Worm (Caenorhabditis elegans) whole organism, L3 larva: ENCODE data around the gene srd-13.

Experiments
- R02D3.7 ChIP-seq: fragments of 150-350 bp; optimal IDR thresholded peaks from 2 replicates; lab custom pipeline; 2014; ENCODE audit warnings: missing biosample characterization, missing genetic modification characterization
- ZK546.5 ChIP-seq: sonication (generic microtip); optimal IDR thresholded peaks from 2 replicates; lab custom pipeline; 2017; ENCODE audit warnings: missing biosample characterization, missing genetic modification characterization
- aly-2 ChIP-seq: fragments of 150-350 bp; optimal IDR thresholded peaks from 2 replicates; lab custom pipeline; 2014; ENCODE audit warnings: missing biosample characterization, missing genetic modification characterization
- ama-1 ChIP-seq: fragments of 150-350 bp; optimal IDR thresholded peaks from 2 replicates; lab custom pipeline; 2018
- ceh-16 ChIP-seq: sonication (generic microtip); optimal IDR thresholded peaks from 2 replicates; lab custom pipeline; 2017; ENCODE audit warnings: missing biosample characterization, missing genetic modification characterization
- ceh-28 ChIP-seq: fragments of 150-350 bp; optimal IDR thresholded peaks from 2 replicates; lab custom pipeline; 2014; ENCODE audit warnings: missing biosample characterization, missing genetic modification reagents, missing genetic modification characterization
- ceh-82 ChIP-seq: fragments of 150-350 bp; optimal IDR thresholded peaks from 2 replicates; lab custom pipeline; 2014; ENCODE audit warnings: missing biosample characterization, missing genetic modification characterization
- ceh-9 ChIP-seq: sonication (generic microtip); optimal IDR thresholded peaks from 2 replicates; lab custom pipeline; 2018; ENCODE audit warnings: missing biosample characterization, missing genetic modification characterization
- daf-12 ChIP-seq: fragments of 150-350 bp; optimal IDR thresholded peaks from 2 replicates; lab custom pipeline; 2014; ENCODE audit warnings: missing biosample characterization, missing genetic modification reagents, missing genetic modification characterization
- egl-27 ChIP-seq: sonication (generic microtip); optimal IDR thresholded peaks from 4 replicates; lab custom pipeline; 2017; ENCODE audit warnings: missing biosample characterization, missing genetic modification reagents, missing genetic modification characterization
- egl-5 ChIP-seq: fragments of 150-350 bp; optimal IDR thresholded peaks from 2 replicates; lab custom pipeline; 2017; ENCODE audit warnings: missing biosample characterization, missing genetic modification reagents, missing genetic modification characterization, inconsistent platforms
- elt-1 ChIP-seq: fragments of 150-350 bp; optimal IDR thresholded peaks from 2 replicates; lab custom pipeline; 2014; ENCODE audit warnings: missing biosample characterization, missing genetic modification characterization
- elt-2 ChIP-seq: sonication (generic microtip); optimal IDR thresholded peaks from 2 replicates; lab custom pipeline; 2016; ENCODE audit warnings: missing genetic modification reagents, mild to moderate bottlenecking, missing genetic modification characterization, missing compliant biosample characterization
- elt-3 ChIP-seq, 3 experiments: fragments of 150-350 bp in 1 of 3; sonication (generic microtip) in 2 of 3; optimal IDR thresholded peaks; 2 replicates in 2 of 3; 4 replicates in 1 of 3; lab custom pipeline; 2014 to 2017; ENCODE audit warnings: missing biosample characterization in 3 of 3, missing genetic modification characterization in 3 of 3
- eor-1 ChIP-seq, 2 experiments: fragments of 150-350 bp; optimal IDR thresholded peaks; 2 replicates each; lab custom pipeline; 2014 to 2018; ENCODE audit warnings: missing biosample characterization in 2 of 2, missing genetic modification characterization in 2 of 2
- fkh-10 ChIP-seq: sonication (generic microtip); optimal IDR thresholded peaks from 2 replicates; lab custom pipeline; 2017; ENCODE audit warnings: missing biosample characterization, missing genetic modification reagents, missing genetic modification characterization
- fkh-2 ChIP-seq: fragments of 150-350 bp; optimal IDR thresholded peaks from 2 replicates; lab custom pipeline; 2014; ENCODE audit warnings: missing biosample characterization, missing genetic modification reagents, missing genetic modification characterization
- fos-1 ChIP-seq: fragments of 150-350 bp; optimal IDR thresholded peaks from 2 replicates; lab custom pipeline; 2014; ENCODE audit warnings: missing biosample characterization, missing genetic modification characterization
- hmg-11 ChIP-seq: sonication (generic microtip); optimal IDR thresholded peaks from 2 replicates; lab custom pipeline; 2016; ENCODE audit warnings: missing genetic modification characterization, missing compliant biosample characterization
- jun-1 ChIP-seq: fragments of 150-350 bp; optimal IDR thresholded peaks from 2 replicates; lab custom pipeline; 2014; ENCODE audit warnings: missing biosample characterization, missing genetic modification reagents, missing genetic modification characterization
- lin-15B ChIP-seq: fragments of 150-350 bp; optimal IDR thresholded peaks from 2 replicates; lab custom pipeline; 2014; ENCODE audit warnings: missing biosample characterization, missing genetic modification characterization
- lin-39 ChIP-seq: fragments of 150-350 bp; optimal IDR thresholded peaks from 2 replicates; lab custom pipeline; 2018; ENCODE audit warnings: missing biosample characterization, missing genetic modification reagents, missing genetic modification characterization
- lsy-12 ChIP-seq: sonication (generic microtip); optimal IDR thresholded peaks from 2 replicates; lab custom pipeline; 2016; ENCODE audit warnings: mild to moderate bottlenecking, missing genetic modification characterization, missing compliant biosample characterization
- mdl-1 ChIP-seq: fragments of 150-350 bp; optimal IDR thresholded peaks from 2 replicates; lab custom pipeline; 2014; ENCODE audit warnings: missing biosample characterization, missing genetic modification characterization
- mml-1 ChIP-seq: fragments of 150-350 bp; sonication (generic microtip); optimal IDR thresholded peaks from 3 replicates; lab custom pipeline; 2014; ENCODE audit warnings: missing biosample characterization, missing genetic modification characterization
- nfya-1 ChIP-seq: sonication (generic microtip); optimal IDR thresholded peaks from 2 replicates; lab custom pipeline; 2017; ENCODE audit warnings: missing genetic modification characterization, mild to moderate bottlenecking, missing compliant biosample characterization, antibody characterized with exemption, moderate library complexity; ENCODE audit not compliant: insufficient read depth
- nhr-11 ChIP-seq: fragments of 150-350 bp; optimal IDR thresholded peaks from 2 replicates; lab custom pipeline; 2014; ENCODE audit warnings: missing biosample characterization, missing genetic modification characterization
- nhr-12 ChIP-seq: fragments of 150-350 bp; optimal IDR thresholded peaks from 2 replicates; lab custom pipeline; 2014; ENCODE audit warnings: missing biosample characterization, missing genetic modification characterization
- nhr-23 ChIP-seq: fragments of 150-350 bp; optimal IDR thresholded peaks from 2 replicates; lab custom pipeline; 2014; ENCODE audit warnings: missing biosample characterization, missing genetic modification reagents, missing genetic modification characterization
- nhr-237 ChIP-seq: fragments of 150-350 bp; optimal IDR thresholded peaks from 2 replicates; lab custom pipeline; 2014; ENCODE audit warnings: missing biosample characterization, missing genetic modification characterization
- nhr-25 ChIP-seq: sonication (generic microtip); optimal IDR thresholded peaks from 2 replicates; lab custom pipeline; 2017; ENCODE audit warnings: missing biosample characterization, missing genetic modification characterization
- nhr-28 ChIP-seq: fragments of 150-350 bp; optimal IDR thresholded peaks from 2 replicates; lab custom pipeline; 2014; ENCODE audit warnings: missing biosample characterization, missing genetic modification characterization
- nhr-43 ChIP-seq: sonication (generic microtip); optimal IDR thresholded peaks from 2 replicates; lab custom pipeline; 2016; ENCODE audit warnings: mild to moderate bottlenecking, missing genetic modification characterization, missing compliant biosample characterization; ENCODE audit not compliant: poor library complexity, severe bottlenecking
- nhr-67 ChIP-seq: fragments of 150-350 bp; optimal IDR thresholded peaks from 2 replicates; lab custom pipeline; 2014; ENCODE audit warnings: missing biosample characterization, missing genetic modification characterization
- nhr-76 ChIP-seq: fragments of 150-350 bp; sonication (generic microtip); optimal IDR thresholded peaks from 5 replicates; lab custom pipeline; 2014; ENCODE audit warnings: missing biosample characterization, missing genetic modification characterization
- nhr-77 ChIP-seq: fragments of 150-350 bp; optimal IDR thresholded peaks from 2 replicates; lab custom pipeline; 2014; ENCODE audit warnings: missing biosample characterization, missing genetic modification characterization
- pha-4 ChIP-seq: fragments of 150-350 bp; optimal IDR thresholded peaks from 2 replicates; lab custom pipeline; 2014; ENCODE audit warnings: missing biosample characterization, missing genetic modification reagents, missing genetic modification characterization
- pqm-1 ChIP-seq: fragments of 150-350 bp; optimal IDR thresholded peaks from 2 replicates; lab custom pipeline; 2017; ENCODE audit warnings: missing biosample characterization, missing genetic modification characterization, inconsistent platforms
- sea-2 ChIP-seq: fragments of 150-350 bp; sonication (generic microtip); optimal IDR thresholded peaks from 4 replicates; lab custom pipeline; 2014; ENCODE audit warnings: missing biosample characterization, missing genetic modification reagents, missing genetic modification characterization
- skn-1 ChIP-seq: fragments of 150-350 bp; optimal IDR thresholded peaks from 2 replicates; lab custom pipeline; 2014; ENCODE audit warnings: missing biosample characterization, missing genetic modification characterization
- snpc-4 ChIP-seq: fragments of 150-350 bp; optimal IDR thresholded peaks from 2 replicates; lab custom pipeline; 2014; ENCODE audit warnings: missing biosample characterization, missing genetic modification characterization
- tbx-2 ChIP-seq: sonication (generic microtip); optimal IDR thresholded peaks from 2 replicates; lab custom pipeline; 2016; ENCODE audit warnings: mild to moderate bottlenecking, missing genetic modification characterization, missing compliant biosample characterization
- unc-39 ChIP-seq: sonication (generic microtip); optimal IDR thresholded peaks from 4 replicates; lab custom pipeline; 2017; ENCODE audit warnings: missing biosample characterization, missing genetic modification characterization
- unc-62 ChIP-seq: fragments of 150-350 bp; sonication (generic microtip); optimal IDR thresholded peaks from 4 replicates; lab custom pipeline; 2014; ENCODE audit warnings: missing biosample characterization, missing genetic modification reagents, missing genetic modification characterization
- zag-1 ChIP-seq: fragments of 150-350 bp; optimal IDR thresholded peaks from 2 replicates; lab custom pipeline; 2014; ENCODE audit warnings: missing biosample characterization, missing genetic modification characterization
- ztf-11 ChIP-seq: fragments of 150-350 bp; optimal IDR thresholded peaks from 2 replicates; lab custom pipeline; 2014; ENCODE audit warnings: missing biosample characterization, missing genetic modification characterization
- ztf-4 ChIP-seq: fragments of 150-350 bp; optimal IDR thresholded peaks from 2 replicates; lab custom pipeline; 2014; ENCODE audit warnings: missing biosample characterization, missing genetic modification characterization

srd-13 gene

DNA sequence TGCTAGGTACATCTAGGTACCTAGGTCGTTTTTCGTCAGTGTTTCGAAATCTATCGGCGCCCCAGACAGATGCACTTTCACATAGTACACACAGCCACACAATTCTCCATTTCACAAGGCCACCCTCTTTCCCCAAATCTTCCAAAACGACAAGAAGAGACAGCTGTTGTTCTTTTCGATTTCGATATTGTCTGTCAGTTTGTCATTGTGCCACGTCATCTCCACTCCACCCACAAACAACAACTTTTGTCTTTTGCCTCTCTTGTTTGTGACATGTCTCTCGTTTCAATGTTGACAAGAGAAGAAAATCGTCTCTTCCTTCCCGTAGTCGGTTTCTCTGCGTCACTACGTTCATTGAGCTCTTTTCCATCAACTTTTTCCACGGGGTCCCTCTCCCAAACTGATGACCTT lies 41.6 kb downstream of the srd-13 start:
- TF ChIP-seq lsy-12: peak; percentile 0
- no peak for TF ChIP-seq eor-1 (tag; optimal IDR thresholded peaks at IDR 0.05; lab: Kevin White, UChicago)
- no peak for TF ChIP-seq nhr-77 (tag; lab: Kevin White, UChicago)
- TF ChIP-seq tbx-2 (tag; lab: Kevin White, UChicago): no peak
- TF ChIP-seq ceh-28 (tag; lab: Kevin White, UChicago): peak; percentile 16
- TF ChIP-seq pqm-1: no peak
- TF ChIP-seq unc-39 (tag; lab: Kevin White, UChicago): no peak
- TF ChIP-seq nhr-237 (tag; lab: Kevin White, UChicago): no peak
- no peak for TF ChIP-seq aly-2
- peak; percentile 51 for TF ChIP-seq nhr-43
- no peak for TF ChIP-seq mdl-1 (tag; lab: Kevin White, UChicago)
- TF ChIP-seq nhr-12 (tag; lab: Kevin White, UChicago): no peak
- TF ChIP-seq ztf-4 (tag; lab: Kevin White, UChicago): no peak
- TF ChIP-seq fos-1 (tag; lab: Kevin White, UChicago): no peak
- peak; percentile 100 for TF ChIP-seq pha-4
- TF ChIP-seq nhr-28: no peak
- TF ChIP-seq daf-12 (tag; lab: Kevin White, UChicago): no peak
- TF ChIP-seq sea-2 (GFP tag; lab: Kevin White, UChicago): no peak
- peak; percentile 24 for TF ChIP-seq lin-15B
- no peak for TF ChIP-seq nhr-67 (tag; lab: Kevin White, UChicago)
- peak; percentile 68 for TF ChIP-seq egl-5 (tag; lab: Kevin White, UChicago)
- TF ChIP-seq ceh-16 (tag; lab: Kevin White, UChicago): no peak
- peak; percentile 71 for TF ChIP-seq nfya-1
- peak; percentile 55 for TF ChIP-seq egl-27 (tag; lab: Kevin White, UChicago)
- TF ChIP-seq ceh-9 (tag; lab: Kevin White, UChicago): no peak
- TF ChIP-seq R02D3.7 (tag; lab: Kevin White, UChicago): no peak
- peak; percentile 15 for TF ChIP-seq elt-1 (tag; lab: Kevin White, UChicago)
- TF ChIP-seq ceh-82: no peak
- no peak for TF ChIP-seq ZK546.5 (tag; lab: Kevin White, UChicago)
- no peak for TF ChIP-seq mml-1 (tag; lab: Kevin White, UChicago)
- no peak for TF ChIP-seq nhr-11 (tag; lab: Kevin White, UChicago)
- TF ChIP-seq skn-1 (tag; lab: Kevin White, UChicago): no peak
- no peak for TF ChIP-seq ztf-11
- TF ChIP-seq elt-3 (tag; optimal IDR thresholded peaks at IDR 0.05; lab: Kevin White, UChicago): no peak
- no peak for TF ChIP-seq fkh-10
- TF ChIP-seq nhr-23 (tag; lab: Kevin White, UChicago): peak; percentile 53
- peak; percentile 30 for TF ChIP-seq snpc-4 (tag; lab: Kevin White, UChicago)
- TF ChIP-seq fkh-2 (tag; lab: Kevin White, UChicago): peak; percentile 98
- TF ChIP-seq nhr-25: peak; percentile 80
- peak; percentile 30 for TF ChIP-seq jun-1 (tag; lab: Kevin White, UChicago)
- TF ChIP-seq nhr-76 (tag; lab: Kevin White, UChicago): no peak
- peak; percentile 38 for TF ChIP-seq hmg-11 (tag; lab: Kevin White, UChicago)
- no peak for TF ChIP-seq zag-1 (tag; lab: Kevin White, UChicago)
- TF ChIP-seq lin-39 (tag; lab: Kevin White, UChicago): peak; percentile 83
- TF ChIP-seq elt-2: no peak
- TF ChIP-seq unc-62 (GFP tag; lab: Kevin White, UChicago): peak; percentile 75
- TF ChIP-seq ama-1 (lab: Kevin White, UChicago): peak; percentile 75

DNA sequence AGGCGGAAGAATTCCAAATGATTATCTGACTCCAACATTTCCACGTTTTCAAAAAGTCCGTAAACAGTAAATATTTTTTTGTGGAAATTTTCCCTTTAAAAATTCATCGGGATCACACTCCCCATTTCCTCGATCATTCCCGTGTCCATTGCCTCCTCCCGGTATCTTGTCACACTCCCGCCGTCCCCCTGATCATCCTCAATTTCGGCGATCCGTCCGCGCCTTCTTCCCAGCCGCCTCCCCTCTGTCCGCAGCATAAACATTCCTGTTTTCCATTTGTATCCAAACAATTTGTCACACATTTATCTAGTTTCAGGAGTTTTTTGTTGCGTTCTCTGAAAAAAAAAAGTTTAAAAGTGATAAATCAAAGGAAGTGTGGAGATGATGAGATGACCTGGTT lies 42.5 kb downstream of the srd-13 start:
- TF ChIP-seq nhr-25 (no peak), nhr-43 (peak; percentile 4)
